Fruit fly (Drosophila melanogaster) ovary, adult (tissue): Measurements from ENCODE around the gene CG32022.

Experiments
- CG17801 ChIP-seq: fragments of 200-800 bp; optimal IDR thresholded peaks from 2 replicates; lab custom pipeline; 2019; ENCODE audit warnings: missing biosample characterization, mild to moderate bottlenecking, missing genetic modification characterization, moderate library complexity; ENCODE audit not compliant: partially characterized antibody

The CG32022 gene

dm6 chr3L:8701697-8702349 lies 19.2 kb downstream of the CG32022 start:
- TF ChIP-seq CG17801 (GFP tag; lab: Kevin White, UChicago), result no peak

dm6 chr3L:8700643-8701208 lies 20.3 kb downstream of the CG32022 start:
- no peak for TF ChIP-seq CG17801 (GFP tag; lab: Kevin White, UChicago)

DNA sequence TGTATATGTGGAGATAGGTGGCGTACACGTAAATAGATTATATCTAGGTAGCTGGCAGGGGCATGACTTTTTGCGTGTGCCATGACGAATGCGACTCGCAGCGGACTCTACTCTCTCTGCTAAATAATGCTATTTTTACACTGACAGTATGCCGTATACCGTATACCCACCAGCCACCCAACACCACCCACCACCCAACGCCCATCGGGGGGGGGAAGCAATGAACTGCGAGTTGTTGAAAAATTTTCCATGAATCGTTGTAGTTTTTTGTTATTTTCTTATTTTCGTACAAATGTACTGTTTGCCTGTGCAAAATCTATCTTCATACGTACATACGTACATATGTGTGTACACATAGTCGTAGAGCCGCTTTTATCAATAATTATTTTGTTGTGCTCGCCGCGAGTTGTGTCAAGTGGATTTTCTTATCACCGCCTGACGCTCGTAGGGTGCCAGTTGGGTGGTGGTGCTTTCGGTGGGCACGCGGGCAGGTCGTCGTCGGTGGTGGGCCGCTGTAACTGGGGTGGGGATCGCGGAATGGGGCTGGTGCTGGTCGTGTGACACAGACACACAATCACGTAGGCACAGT lies 20.9 kb downstream of the CG32022 start:
- no peak for TF ChIP-seq CG17801 (GFP tag; lab: Kevin White, UChicago)

DNA sequence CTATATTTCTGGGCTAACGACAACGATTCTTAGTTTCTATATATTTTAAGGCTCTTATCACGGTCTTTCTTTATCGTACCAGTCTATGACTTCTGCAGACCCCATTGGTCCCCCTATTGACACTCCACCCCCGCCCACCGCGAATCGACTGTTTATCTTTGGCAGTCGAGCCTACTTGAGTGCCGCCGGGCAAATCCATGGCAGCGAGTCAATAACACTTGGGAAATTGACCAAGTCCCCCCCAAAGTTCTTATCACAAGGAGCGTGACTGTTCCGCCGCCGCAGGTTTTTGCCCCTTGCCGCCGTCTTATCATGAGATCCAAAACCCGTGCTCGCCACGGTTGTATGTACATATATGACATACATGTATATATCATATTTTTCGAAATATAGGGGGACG lies 21.5 kb downstream of the CG32022 start:
- TF ChIP-seq CG17801 (GFP tag; lab: Kevin White, UChicago), result no peak

dm6 chr3L:8698493-8699166 lies 22.4 kb downstream of the CG32022 start:
- no peak for TF ChIP-seq CG17801 (GFP tag; lab: Kevin White, UChicago)

DNA sequence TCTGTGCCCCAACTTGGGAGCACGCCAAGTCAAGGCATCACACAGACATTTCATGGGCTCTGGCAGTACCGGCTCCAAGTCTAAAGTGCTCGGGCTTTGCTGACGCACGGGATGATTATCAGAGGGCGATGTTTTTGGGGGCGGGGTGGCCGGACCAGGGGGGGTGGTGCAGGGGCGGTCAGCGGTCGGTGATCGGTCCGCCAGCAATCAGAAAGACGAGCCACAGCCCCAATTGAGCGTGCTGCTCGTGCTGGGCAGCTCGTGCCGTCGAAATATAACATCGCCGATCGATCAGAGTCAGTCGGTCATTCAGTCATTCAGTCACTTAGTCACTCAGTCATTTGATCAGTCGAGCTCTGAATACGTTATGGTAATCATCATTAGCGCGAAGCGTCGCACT lies 23.2 kb downstream of the CG32022 start:
- peak; percentile 13 for TF ChIP-seq CG17801 (GFP tag; lab: Kevin White, UChicago)

DNA sequence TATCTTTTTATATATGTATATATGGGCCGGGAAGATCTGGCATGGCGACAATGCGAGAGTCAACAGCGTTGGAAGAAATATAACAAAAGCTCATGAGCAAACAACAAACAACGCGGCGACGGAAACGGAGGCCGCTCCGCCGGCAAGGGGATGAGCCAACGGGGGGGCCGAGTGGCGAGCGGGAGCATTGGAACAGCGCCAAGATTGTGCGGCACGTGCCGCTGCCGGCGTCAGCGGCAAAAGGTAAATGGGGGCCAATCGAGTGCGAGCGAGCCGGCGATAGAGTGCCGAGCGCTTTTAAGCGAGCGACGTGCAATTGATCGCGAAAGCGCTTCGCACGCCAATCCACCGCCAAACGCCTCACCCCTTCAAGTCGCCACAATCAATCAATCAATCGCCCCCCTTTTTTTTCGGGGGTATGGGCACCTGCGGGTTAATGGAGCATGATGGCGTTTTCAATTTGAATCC lies 24.6 kb downstream of the CG32022 start:
- peak; percentile 73 for TF ChIP-seq CG17801 (GFP tag; lab: Kevin White, UChicago)

dm6 chr3L:8695959-8696358 lies 25.1 kb downstream of the CG32022 start:
- TF ChIP-seq CG17801 (GFP tag; lab: Kevin White, UChicago), result no peak

dm6 chr3L:8693558-8694502 lies 27.2 kb downstream of the CG32022 start:
- no peak for TF ChIP-seq CG17801 (GFP tag; lab: Kevin White, UChicago)

dm6 chr3L:8691891-8692874 lies 28.9 kb downstream of the CG32022 start:
- peak; percentile 70 for TF ChIP-seq CG17801 (GFP tag; lab: Kevin White, UChicago)

DNA sequence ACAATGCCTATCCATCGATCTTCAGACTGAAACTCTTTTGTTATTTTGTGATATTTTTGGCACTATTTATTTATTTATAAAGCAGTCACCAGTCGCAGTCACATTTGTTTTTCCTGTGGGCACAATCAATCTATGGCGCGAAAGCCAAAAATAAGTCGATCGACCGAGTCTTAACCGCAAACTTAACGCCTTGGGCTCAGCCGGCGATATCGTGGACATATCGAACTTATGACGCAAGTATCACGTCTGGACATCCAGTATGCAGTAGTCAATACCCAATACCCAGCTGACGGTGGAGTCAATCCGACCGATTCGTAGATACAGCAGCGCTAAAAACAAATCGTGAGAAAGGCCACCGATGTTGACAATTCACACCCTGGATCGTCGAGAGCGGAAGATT lies 30.4 kb downstream of the CG32022 start:
- no peak for TF ChIP-seq CG17801 (GFP tag; lab: Kevin White, UChicago)

- TF ChIP-seq CG17801 (GFP tag; lab: Kevin White, UChicago), result no peak
Observed at dm6 chr3L:8689675-8690074, 31.4 kb downstream of the CG32022 start.

DNA sequence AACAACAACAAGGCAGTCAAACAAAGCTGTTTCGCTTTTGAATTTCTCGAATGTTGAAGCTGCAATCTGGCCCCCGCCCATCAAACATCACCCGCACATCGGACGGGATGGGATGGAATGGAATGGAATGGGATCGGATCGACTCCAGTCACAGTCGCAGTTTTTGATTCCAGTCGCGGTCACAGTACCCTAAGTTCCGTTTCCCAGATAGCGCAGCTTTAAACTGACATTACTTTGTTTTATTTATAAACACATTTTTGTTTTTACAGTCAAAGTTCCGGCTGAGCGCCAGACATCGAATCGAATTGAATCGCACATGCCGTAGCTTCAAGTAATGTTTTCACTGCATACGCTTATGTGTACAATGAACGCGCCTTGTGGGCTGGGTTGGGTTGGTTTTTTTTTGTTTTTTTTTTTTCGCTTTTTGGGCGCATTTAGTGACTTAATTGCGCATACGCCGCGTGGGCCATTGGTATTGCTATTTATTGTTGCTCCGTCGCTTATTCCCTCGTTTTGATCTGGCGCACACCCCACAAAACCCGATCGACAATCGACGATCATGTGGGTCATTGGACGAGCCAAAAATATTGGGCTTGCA lies 32.3 kb downstream of the CG32022 start:
- peak; percentile 30 for TF ChIP-seq CG17801 (GFP tag; lab: Kevin White, UChicago)
